Worm (Caenorhabditis elegans) whole organism, L2 larva: Measurements from ENCODE around the gene kcc-3.

Experiments
- ama-1 ChIP-seq: fragments of 150-350 bp; optimal IDR thresholded peaks from 2 replicates; lab custom pipeline; 2018; ENCODE audit warnings: inconsistent platforms
- ceh-16 ChIP-seq: fragments of 150-350 bp; optimal IDR thresholded peaks from 2 replicates; lab custom pipeline; 2014; ENCODE audit warnings: missing biosample characterization, missing genetic modification characterization
- mdl-1 ChIP-seq, 2 experiments: fragments of 150-350 bp in 1 of 2; sonication (generic microtip) in 1 of 2; optimal IDR thresholded peaks; 2 replicates each; lab custom pipeline; 2017; ENCODE audit warnings: missing biosample characterization in 2 of 2, missing genetic modification characterization in 2 of 2
- nhr-11 ChIP-seq: fragments of 150-350 bp; optimal IDR thresholded peaks from 2 replicates; lab custom pipeline; 2014; ENCODE audit warnings: missing biosample characterization, missing genetic modification characterization
- nhr-237 ChIP-seq: fragments of 150-350 bp; optimal IDR thresholded peaks from 2 replicates; lab custom pipeline; 2014; ENCODE audit warnings: missing biosample characterization, missing genetic modification characterization
- zag-1 ChIP-seq: fragments of 150-350 bp; optimal IDR thresholded peaks from 2 replicates; lab custom pipeline; 2014; ENCODE audit warnings: missing biosample characterization, missing genetic modification characterization

ce11 chrII:7413764-7414163, 20.3 kb downstream of the kcc-3 start:
- no peak for TF ChIP-seq mdl-1 (tag; optimal IDR thresholded peaks at IDR 0.05; lab: Kevin White, UChicago)
- no peak for TF ChIP-seq nhr-237
- no peak for TF ChIP-seq ceh-16 (tag; lab: Kevin White, UChicago)
- no peak for TF ChIP-seq ama-1 (lab: Kevin White, UChicago)
- TF ChIP-seq zag-1 (tag; lab: Kevin White, UChicago) = no peak
- TF ChIP-seq nhr-11 = no peak
